Fruit fly (Drosophila melanogaster) whole organism, pupa: ENCODE results near the gene CG34282.

Experiments
- CG12605 ChIP-seq: fragments of 200-800 bp; sonication (Bioruptor generic); IDR thresholded peaks from 2 replicates; pipeline ENCODE4 v1.3.6; 2022; ENCODE audit warnings: missing biosample characterization, missing genetic modification characterization
- CG14655 ChIP-seq: fragments of 200-800 bp; sonication (Bioruptor generic); optimal IDR thresholded peaks from 3 replicates; lab custom pipeline; 2017; ENCODE audit warnings: mild to moderate bottlenecking, missing biosample characterization, missing genetic modification reagents, missing genetic modification characterization
- CG15710 ChIP-seq: fragments of 200-800 bp; sonication (Bioruptor generic); optimal IDR thresholded peaks from 2 replicates; lab custom pipeline; 2018; ENCODE audit warnings: missing biosample characterization, mild to moderate bottlenecking, missing genetic modification characterization, moderate library complexity
- CG17806 ChIP-seq: fragments of 200-800 bp; sonication (Bioruptor generic); optimal IDR thresholded peaks from 2 replicates; lab custom pipeline; 2018; ENCODE audit warnings: missing biosample characterization, mild to moderate bottlenecking, missing genetic modification characterization, moderate library complexity
- CG34367 ChIP-seq: fragments of 200-800 bp; sonication (Bioruptor generic); optimal IDR thresholded peaks from 2 replicates; lab custom pipeline; 2018; ENCODE audit warnings: missing biosample characterization, mild to moderate bottlenecking, missing genetic modification characterization
- CG4496 ChIP-seq: fragments of 200-800 bp; sonication (Bioruptor generic); IDR thresholded peaks from 3 replicates; pipeline ENCODE4 v1.3.6; 2022; ENCODE audit warnings: missing biosample characterization, missing genetic modification characterization
- CG8159 ChIP-seq: fragments of 200-800 bp; sonication (Bioruptor generic); optimal IDR thresholded peaks from 3 replicates; lab custom pipeline; 2018; ENCODE audit warnings: missing biosample characterization, mild to moderate bottlenecking, missing genetic modification characterization, moderate library complexity
- CG8301 ChIP-seq: fragments of 200-800 bp; sonication (Bioruptor generic); optimal IDR thresholded peaks from 2 replicates; lab custom pipeline; 2018; ENCODE audit warnings: missing biosample characterization, mild to moderate bottlenecking, missing genetic modification characterization
- EcR ChIP-seq: fragments of 200-800 bp; sonication (Bioruptor generic); optimal IDR thresholded peaks from 3 replicates; lab custom pipeline; 2019; ENCODE audit warnings: missing biosample characterization, missing genetic modification characterization, mild to moderate bottlenecking, moderate library complexity, missing genetic modification reagents
- Ets98B ChIP-seq: fragments of 200-800 bp; sonication (Bioruptor generic); IDR thresholded peaks from 2 replicates; pipeline ENCODE4 v1.3.6; 2022; ENCODE audit warnings: missing biosample characterization, missing genetic modification characterization
- fd96Ca ChIP-seq: fragments of 200-800 bp; sonication (Bioruptor generic); IDR thresholded peaks from 3 replicates; pipeline ENCODE4 v1.3.6; 2022; ENCODE audit warnings: missing biosample characterization, missing genetic modification characterization
- rn ChIP-seq: fragments of 200-800 bp; sonication (Bioruptor generic); IDR thresholded peaks from 2 replicates; pipeline ENCODE4 v1.3.6; 2022; ENCODE audit warnings: missing biosample characterization, missing genetic modification characterization

- no peak for TF ChIP-seq CG12605 (GFP tag; lab: Robert Waterston, UW)
- no peak for TF ChIP-seq CG8301 (tag; lab: Kevin White, UChicago)
- no peak for TF ChIP-seq CG14655 (GFP tag; lab: Kevin White, UChicago)
- TF ChIP-seq Ets98B = no peak
- no peak for TF ChIP-seq fd96Ca
- no peak for TF ChIP-seq EcR (GFP tag; lab: Kevin White, UChicago)
- no peak for TF ChIP-seq rn (GFP tag; lab: Robert Waterston, UW)
- no peak for TF ChIP-seq CG4496 (GFP tag; lab: Robert Waterston, UW)
- TF ChIP-seq CG17806 (tag; lab: Kevin White, UChicago) = no peak
- no peak for TF ChIP-seq CG8159
- TF ChIP-seq CG34367 (tag; lab: Kevin White, UChicago) = no peak
- no peak for TF ChIP-seq CG15710 (tag; lab: Kevin White, UChicago)
Measured at dm6 chr3R:18732381-18732780, 37.3 kb downstream of the CG34282 start, which contains the start of gene CG14302.
